Fruit fly (Drosophila melanogaster): Measurements from ENCODE around the gene CG46281.

CG46281 gene

DNA sequence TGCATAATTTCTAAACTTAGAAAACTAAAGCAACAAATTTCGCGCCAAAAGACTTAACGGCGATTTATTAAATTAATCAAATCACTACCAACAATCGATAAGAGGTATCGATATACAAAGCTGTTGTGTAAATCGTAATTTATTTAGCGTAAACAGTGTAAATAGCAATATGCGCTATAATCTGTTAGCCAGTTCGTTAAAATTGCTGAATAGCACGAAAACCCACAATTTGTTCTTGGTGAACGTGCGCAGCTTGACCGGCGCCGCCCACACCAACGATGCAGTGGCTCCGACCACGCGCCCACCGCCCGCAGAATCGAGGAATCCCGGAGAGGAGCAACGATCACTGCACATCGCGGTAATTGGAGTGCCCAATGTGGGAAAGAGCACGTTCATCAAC is 34.6 kb downstream of the CG46281 start, which contains the start of gene CG7488 (continued):
- TF ChIP-seq bsh (GFP tag; optimal IDR thresholded peaks at IDR 0.05) (no peak), CG33557 (GFP tag; optimal IDR thresholded peaks at IDR 0.05) (no peak), CG2120 (GFP tag; optimal IDR thresholded peaks at IDR 0.05) (no peak), CG42726 (GFP tag; IDR thresholded peaks at IDR 0.05; ENCODE audit: partially characterized antibody) (no peak; the same call in 1 of the 2 replicates), run (tag; optimal IDR thresholded peaks at IDR 0.05) (no peak), en (GFP tag; optimal IDR thresholded peaks at IDR 0.05) (no peak), CG13123 (GFP tag; optimal IDR thresholded peaks at IDR 0.05) (no peak), tgo (GFP tag; IDR thresholded peaks at IDR 0.05) (no peak), stwl (tag; optimal IDR thresholded peaks at IDR 0.05) (peak; percentile 26), CG14050 (GFP tag; IDR thresholded peaks at IDR 0.05) (no peak), rib (GFP tag; IDR thresholded peaks at IDR 0.05) (no peak), CG9215 (GFP tag; IDR thresholded peaks at IDR 0.05) (no peak), Lhr (GFP tag; optimal IDR thresholded peaks at IDR 0.05) (no peak), CG14965 (GFP tag; optimal IDR thresholded peaks at IDR 0.05; ENCODE audit: borderline replicate concordance) (no peak), BEAF-32 (GFP tag; optimal IDR thresholded peaks at IDR 0.05) (peak; percentile 71), wek (GFP tag; optimal IDR thresholded peaks at IDR 0.05) (no peak), luna (GFP tag; optimal IDR thresholded peaks at IDR 0.05) (no peak), aop (GFP tag; IDR thresholded peaks at IDR 0.05) (no peak), CG16815 (GFP tag; optimal IDR thresholded peaks at IDR 0.05) (no peak), abd-A (tag; optimal IDR thresholded peaks at IDR 0.05) (no peak), MBD-R2 (GFP tag; IDR thresholded peaks at IDR 0.05) (peak; percentile 62), p53 (GFP tag; optimal IDR thresholded peaks at IDR 0.05) (no peak), bowl (GFP tag; IDR thresholded peaks at IDR 0.05) (no peak), CG12071 (GFP tag; optimal IDR thresholded peaks at IDR 0.05) (no peak), fru (optimal IDR thresholded peaks at IDR 0.05) (no peak), CG18262 (tag; optimal IDR thresholded peaks at IDR 0.05) (no peak), CG4360 (GFP tag; IDR thresholded peaks at IDR 0.05) (no peak), sug (tag; optimal IDR thresholded peaks at IDR 0.05) (no peak), croc (GFP tag; conservative IDR thresholded peaks at IDR 0.05) (no peak), eyg (GFP tag; optimal IDR thresholded peaks at IDR 0.05) (no peak), CG17612 (GFP tag; IDR thresholded peaks at IDR 0.05) (no peak), H2.0 (GFP tag; IDR thresholded peaks at IDR 0.05) (no peak), ind (GFP tag; optimal IDR thresholded peaks at IDR 0.05) (no peak), Bgb (GFP tag; IDR thresholded peaks at IDR 0.05; ENCODE audit: partially characterized antibody) (peak; percentile 85), Chrac-16 (GFP tag; optimal IDR thresholded peaks at IDR 0.05) (no peak), CG10321 (GFP tag; IDR thresholded peaks at IDR 0.05) (no peak), hbn (GFP tag; IDR thresholded peaks at IDR 0.05; ENCODE audit: partially characterized antibody) (peak; percentile 84), CG3726 (GFP tag; IDR thresholded peaks at IDR 0.05) (no peak), sr (GFP tag; IDR thresholded peaks at IDR 0.05) (no peak), knrl (GFP tag; IDR thresholded peaks at IDR 0.05; ENCODE audit: partially characterized antibody) (peak; percentile 60; the same call in 2 of the 3 replicates), Dfd (GFP tag; optimal IDR thresholded peaks at IDR 0.05) (no peak), Nf-YB (GFP tag; optimal IDR thresholded peaks at IDR 0.05) (no peak), dmrt11E (tag; optimal IDR thresholded peaks at IDR 0.05) (no peak), CG15601 (tag; optimal IDR thresholded peaks at IDR 0.05) (no peak), salm (tag; optimal IDR thresholded peaks at IDR 0.05) (no peak), CG3281 (GFP tag; optimal IDR thresholded peaks at IDR 0.05) (no peak), mld (GFP tag; IDR thresholded peaks at IDR 0.05; ENCODE audit: partially characterized antibody) (peak; percentile 83; the same call in 2 of the 3 replicates), CG18476 (GFP tag; optimal IDR thresholded peaks at IDR 0.05) (no peak), CG17361 (GFP tag; IDR thresholded peaks at IDR 0.05) (no peak), Eip74EF (GFP tag; optimal IDR thresholded peaks at IDR 0.05) (no peak), CG11398 (GFP tag; optimal IDR thresholded peaks at IDR 0.05) (no peak), CG14667 (GFP tag; IDR thresholded peaks at IDR 0.05) (no peak)

Measured in whole organism, embryonic.